Comparison of ENCODE assay signal across 5 worm cellular contexts in the genomic region with DNA sequence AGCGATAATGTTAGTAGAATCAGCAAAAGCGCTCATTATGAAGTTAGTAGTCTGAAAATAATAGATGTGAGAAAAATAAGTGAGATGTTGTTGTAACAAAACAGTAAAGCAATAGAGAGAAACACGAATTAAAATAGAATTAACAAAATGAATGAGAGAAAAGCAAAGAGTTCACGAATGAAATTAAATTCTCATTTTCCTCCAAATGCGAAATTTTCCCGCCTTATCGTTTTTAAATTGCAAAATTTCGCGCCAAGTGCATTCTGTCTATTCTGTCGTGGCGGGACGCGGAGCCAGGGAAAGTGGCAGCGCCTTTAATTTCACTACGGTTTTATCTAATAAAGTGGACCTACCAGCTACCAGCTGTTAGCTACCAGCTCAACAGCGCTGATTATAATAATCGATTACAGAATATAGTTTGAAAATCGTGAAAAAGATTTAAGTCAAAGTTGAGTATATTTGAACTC.
A peak's percentile ranks its signal among the peaks of the same experiment; 100 is the strongest.
TF ChIP-seq lines count a peak whose summit lies in the region.

nasp-2 (minus strand) TSS at position 51 of the 467 bp plus-strand sequence.

TF ChIP-seq in whole organism, L1 larva, 84 proteins besides CTCF, POLR2A, EP300 and RAD21:
- no peak for TF ChIP-seq hpl-2 (GFP tag; optimal IDR thresholded peaks at IDR 0.05; lab: Kevin White, UChicago)
- peak; percentile 81 to 88 for TF ChIP-seq efl-1 (optimal IDR thresholded peaks at IDR 0.05; lab: Kevin White, UChicago)
- TF ChIP-seq efl-1 (GFP tag; optimal IDR thresholded peaks at IDR 0.05 in 1 of 2; lab: Kevin White, UChicago), result peak; percentile 79 to 97
- TF ChIP-seq isw-1 (GFP tag; IDR thresholded peaks at IDR 0.05; lab: Robert Waterston, UW), result no peak
- no peak for TF ChIP-seq lin-14 (GFP tag; optimal IDR thresholded peaks at IDR 0.05; lab: Kevin White, UChicago)
- TF ChIP-seq rnt-1 (tag; optimal IDR thresholded peaks at IDR 0.05; lab: Kevin White, UChicago), result peak; percentile 45
- TF ChIP-seq nhr-12 (tag; optimal IDR thresholded peaks at IDR 0.05; lab: Kevin White, UChicago), result no peak
- peak; percentile 2 for TF ChIP-seq snu-23 (GFP tag; optimal IDR thresholded peaks at IDR 0.05; lab: Kevin White, UChicago)
- peak; percentile 71 to 90 for TF ChIP-seq lin-35 (GFP tag; optimal IDR thresholded peaks at IDR 0.05; lab: Kevin White, UChicago)
- TF ChIP-seq C16A3.4 (tag; optimal IDR thresholded peaks at IDR 0.05; lab: Kevin White, UChicago), result peak; percentile 47
- peak; percentile 72 to 90 (median 85) for TF ChIP-seq dpl-1 (GFP tag; optimal IDR thresholded peaks at IDR 0.05; lab: Kevin White, UChicago)
- no peak for TF ChIP-seq zip-4 (GFP tag; optimal IDR thresholded peaks at IDR 0.05; lab: Kevin White, UChicago)
- TF ChIP-seq lsy-2 (tag; optimal IDR thresholded peaks at IDR 0.05; lab: Kevin White, UChicago), result peak in 1 of 2 experiments; percentile 38
- no peak for TF ChIP-seq lin-15B (tag; optimal IDR thresholded peaks at IDR 0.05; lab: Kevin White, UChicago)
- no peak for TF ChIP-seq jun-1 (tag; optimal IDR thresholded peaks at IDR 0.05; lab: Kevin White, UChicago)
- no peak for TF ChIP-seq unc-130 (tag; optimal IDR thresholded peaks at IDR 0.05; lab: Kevin White, UChicago)
- TF ChIP-seq blmp-1 (tag; optimal IDR thresholded peaks at IDR 0.05; lab: Kevin White, UChicago), result peak; percentile 5

TF ChIP-seq in whole organism, L2 larva, 48 proteins besides CTCF, POLR2A, EP300 and RAD21:
- TF ChIP-seq gmeb-1 (tag; optimal IDR thresholded peaks at IDR 0.05; lab: Kevin White, UChicago) (peak; percentile 57), egl-27 (tag; optimal IDR thresholded peaks at IDR 0.05; lab: Kevin White, UChicago) (no peak)

TF ChIP-seq in whole organism, L3 larva, 47 proteins besides CTCF, POLR2A, EP300 and RAD21:
- TF ChIP-seq elt-2 (tag; optimal IDR thresholded peaks at IDR 0.05; lab: Kevin White, UChicago) (peak; percentile 20), lin-15B (tag; optimal IDR thresholded peaks at IDR 0.05; lab: Kevin White, UChicago) (peak; percentile 44), unc-62 (GFP tag; optimal IDR thresholded peaks at IDR 0.05; lab: Kevin White, UChicago) (no peak), nhr-12 (tag; optimal IDR thresholded peaks at IDR 0.05; lab: Kevin White, UChicago) (no peak), pha-4 (tag; optimal IDR thresholded peaks at IDR 0.05; lab: Kevin White, UChicago) (peak; percentile 37), nhr-43 (tag; optimal IDR thresholded peaks at IDR 0.05; lab: Kevin White, UChicago; ENCODE audit: poor library complexity, severe bottlenecking) (peak; percentile 3)

TF ChIP-seq in whole organism, L4 larva, 104 proteins besides CTCF, POLR2A, EP300 and RAD21 (continues in another document):
- TF ChIP-seq skn-1 (tag; optimal IDR thresholded peaks at IDR 0.05; lab: Kevin White, UChicago), result no peak
- no peak for TF ChIP-seq ceh-28 (tag; optimal IDR thresholded peaks at IDR 0.05; lab: Kevin White, UChicago)
- TF ChIP-seq unc-130 (GFP tag; optimal IDR thresholded peaks at IDR 0.05; lab: Kevin White, UChicago), result peak; percentile 87
- no peak for TF ChIP-seq lin-39 (tag; optimal IDR thresholded peaks at IDR 0.05; lab: Kevin White, UChicago)
- TF ChIP-seq lin-13 (GFP tag; optimal IDR thresholded peaks at IDR 0.05; lab: Kevin White, UChicago), result no peak
- TF ChIP-seq sdz-12 (GFP tag; optimal IDR thresholded peaks at IDR 0.05; lab: Kevin White, UChicago), result no peak
- no peak for TF ChIP-seq egl-43 (GFP tag; IDR thresholded peaks at IDR 0.05; lab: Robert Waterston, UW)
- no peak for TF ChIP-seq attf-4 (tag; optimal IDR thresholded peaks at IDR 0.05; lab: Kevin White, UChicago)
- no peak for TF ChIP-seq nhr-102 (tag; optimal IDR thresholded peaks at IDR 0.05; lab: Kevin White, UChicago)
- TF ChIP-seq vab-7 (GFP tag; IDR thresholded peaks at IDR 0.05; lab: Robert Waterston, UW), result no peak
- TF ChIP-seq php-3 (GFP tag; IDR thresholded peaks at IDR 0.05; lab: Robert Waterston, UW), result no peak
- peak; percentile 81 for TF ChIP-seq T20F7.1 (GFP tag; optimal IDR thresholded peaks at IDR 0.05; lab: Kevin White, UChicago)
- TF ChIP-seq nhr-77 (tag; optimal IDR thresholded peaks at IDR 0.05; lab: Kevin White, UChicago), result no peak
- TF ChIP-seq daf-19 (GFP tag; conservative IDR thresholded peaks at IDR 0.05; lab: Robert Waterston, UW), result no peak
- no peak for TF ChIP-seq hif-1 (tag; optimal IDR thresholded peaks at IDR 0.05; lab: Kevin White, UChicago)
- no peak for TF ChIP-seq hlh-11 (tag; optimal IDR thresholded peaks at IDR 0.05; lab: Kevin White, UChicago)
- no peak for TF ChIP-seq F37D6.2 (tag; optimal IDR thresholded peaks at IDR 0.05; lab: Kevin White, UChicago)
- TF ChIP-seq zag-1 (tag; optimal IDR thresholded peaks at IDR 0.05; lab: Kevin White, UChicago), result no peak
- peak; percentile 63 for TF ChIP-seq mes-2 (tag; optimal IDR thresholded peaks at IDR 0.05; lab: Kevin White, UChicago; ENCODE audit: poor library complexity, severe bottlenecking)
- TF ChIP-seq zip-2 (tag; optimal IDR thresholded peaks at IDR 0.05; lab: Kevin White, UChicago), result no peak
- TF ChIP-seq mdl-1 (tag; optimal IDR thresholded peaks at IDR 0.05; lab: Kevin White, UChicago), result no peak
- TF ChIP-seq ceh-82 (tag; optimal IDR thresholded peaks at IDR 0.05; lab: Kevin White, UChicago), result no peak
- peak; percentile 91 for TF ChIP-seq F49E8.2 (tag; optimal IDR thresholded peaks at IDR 0.05; lab: Kevin White, UChicago; ENCODE audit: borderline replicate concordance)
- no peak for TF ChIP-seq mxl-2 (GFP tag; conservative IDR thresholded peaks at IDR 0.05; lab: Robert Waterston, UW)
- no peak for TF ChIP-seq daf-12 (tag; optimal IDR thresholded peaks at IDR 0.05; lab: Kevin White, UChicago)
- TF ChIP-seq saeg-2 (GFP tag; IDR thresholded peaks at IDR 0.05; lab: Robert Waterston, UW), result no peak
- TF ChIP-seq lin-38 (GFP tag; IDR thresholded peaks at IDR 0.05; lab: Robert Waterston, UW), result peak; percentile 79
- TF ChIP-seq spr-1 (tag; optimal IDR thresholded peaks at IDR 0.05; lab: Kevin White, UChicago), result no peak
- TF ChIP-seq lin-1 (GFP tag; IDR thresholded peaks at IDR 0.05; lab: Robert Waterston, UW), result no peak
- no peak for TF ChIP-seq Y75B8A.6 (GFP tag; IDR thresholded peaks at IDR 0.05; lab: Robert Waterston, UW)
- TF ChIP-seq nhr-10 (tag; optimal IDR thresholded peaks at IDR 0.05; lab: Kevin White, UChicago), result no peak
- no peak for TF ChIP-seq ces-1 (GFP tag; optimal IDR thresholded peaks at IDR 0.05; lab: Kevin White, UChicago)
- TF ChIP-seq gei-8 (GFP tag; optimal IDR thresholded peaks at IDR 0.05; lab: Kevin White, UChicago), result no peak

TF ChIP-seq in whole organism, young adult, 124 proteins besides CTCF, POLR2A, EP300 and RAD21 (continues in another document):
- TF ChIP-seq ceh-79 (tag; optimal IDR thresholded peaks at IDR 0.05; lab: Kevin White, UChicago), result no peak
- TF ChIP-seq Y53F4B.3 (GFP tag; IDR thresholded peaks at IDR 0.05; lab: Robert Waterston, UW), result peak; percentile 89
- no peak for TF ChIP-seq repo-1 (tag; optimal IDR thresholded peaks at IDR 0.05; lab: Kevin White, UChicago)
- peak; percentile 92 for TF ChIP-seq ekl-4 (GFP tag; IDR thresholded peaks at IDR 0.05; lab: Robert Waterston, UW)
- TF ChIP-seq F57C9.4 (tag; optimal IDR thresholded peaks at IDR 0.05; lab: Kevin White, UChicago), result no peak
- peak; percentile 82 for TF ChIP-seq pbrm-1 (GFP tag; IDR thresholded peaks at IDR 0.05; lab: Robert Waterston, UW)
- no peak for TF ChIP-seq hlh-26 (GFP tag; conservative IDR thresholded peaks at IDR 0.05; lab: Robert Waterston, UW)
- no peak for TF ChIP-seq somi-1 (GFP tag; optimal IDR thresholded peaks at IDR 0.05; lab: Kevin White, UChicago)
- peak; percentile 84 for TF ChIP-seq lir-1 (GFP tag; conservative IDR thresholded peaks at IDR 0.05; lab: Robert Waterston, UW)
- no peak for TF ChIP-seq ztf-3 (GFP tag; optimal IDR thresholded peaks at IDR 0.05; lab: Kevin White, UChicago)
- peak; percentile 96 for TF ChIP-seq attf-3 (GFP tag; conservative IDR thresholded peaks at IDR 0.05; lab: Robert Waterston, UW)
- no peak for TF ChIP-seq mel-28 (tag; optimal IDR thresholded peaks at IDR 0.05; lab: Kevin White, UChicago; ENCODE audit: borderline replicate concordance)
- TF ChIP-seq tbp1 (GFP tag; optimal IDR thresholded peaks at IDR 0.05; lab: Kevin White, UChicago), result peak; percentile 73
- no peak for TF ChIP-seq lag-1 (GFP tag; IDR thresholded peaks at IDR 0.05; lab: Robert Waterston, UW)
- TF ChIP-seq Y79H2A.3 (GFP tag; conservative IDR thresholded peaks at IDR 0.05; lab: Robert Waterston, UW), result peak; percentile 80
- TF ChIP-seq F49E8.2 (tag; optimal IDR thresholded peaks at IDR 0.05; lab: Kevin White, UChicago; ENCODE audit: insufficient read depth), result peak; percentile 96
- TF ChIP-seq tbx-9 (tag; optimal IDR thresholded peaks at IDR 0.05; lab: Kevin White, UChicago; ENCODE audit: borderline replicate concordance), result no peak
- TF ChIP-seq ceh-40 (GFP tag; IDR thresholded peaks at IDR 0.05; lab: Robert Waterston, UW), result no peak
- TF ChIP-seq attf-5 (GFP tag; optimal IDR thresholded peaks at IDR 0.05; lab: Kevin White, UChicago), result peak; percentile 20
- peak; percentile 97 for TF ChIP-seq lsl-1 (GFP tag; optimal IDR thresholded peaks at IDR 0.05; lab: Kevin White, UChicago)
- TF ChIP-seq B0336.3 (GFP tag; IDR thresholded peaks at IDR 0.05; lab: Robert Waterston, UW), result peak; percentile 92
- no peak for TF ChIP-seq sea-2 (GFP tag; IDR thresholded peaks at IDR 0.05; lab: Robert Waterston, UW)
- no peak for TF ChIP-seq B0261.1 (tag; optimal IDR thresholded peaks at IDR 0.05; lab: Kevin White, UChicago)
- peak; percentile 68 for TF ChIP-seq snpc-1.1 (tag; optimal IDR thresholded peaks at IDR 0.05; lab: Kevin White, UChicago; ENCODE audit: insufficient read depth)
- no peak for TF ChIP-seq akir-1 (GFP tag; optimal IDR thresholded peaks at IDR 0.05; lab: Kevin White, UChicago)
- no peak for TF ChIP-seq zfh-2 (GFP tag; conservative IDR thresholded peaks at IDR 0.05; lab: Robert Waterston, UW)
- peak; percentile 96 for TF ChIP-seq lin-54 (GFP tag; optimal IDR thresholded peaks at IDR 0.05; lab: Kevin White, UChicago)
- TF ChIP-seq dpl-1 (GFP tag; optimal IDR thresholded peaks at IDR 0.05; lab: Kevin White, UChicago), result peak; percentile 99
- TF ChIP-seq Y67H2A.10 (GFP tag; conservative IDR thresholded peaks at IDR 0.05; lab: Robert Waterston, UW), result peak; percentile 84
- TF ChIP-seq let-526 (GFP tag; IDR thresholded peaks at IDR 0.05; lab: Robert Waterston, UW), result peak; percentile 76; the same call in 1 of the 2 replicates
- TF ChIP-seq Y53G8AR.9 (GFP tag; conservative IDR thresholded peaks at IDR 0.05; lab: Robert Waterston, UW), result peak; percentile 92
- TF ChIP-seq rpc-1 (optimal IDR thresholded peaks at IDR 0.05; lab: Kevin White, UChicago), result no peak
- peak; percentile 14 for TF ChIP-seq rpc-1 (tag; optimal IDR thresholded peaks at IDR 0.05; lab: Kevin White, UChicago)
- TF ChIP-seq egl-18 (GFP tag; IDR thresholded peaks at IDR 0.05; lab: Robert Waterston, UW), result no peak
- peak; percentile 99 for TF ChIP-seq madf-8 (GFP tag; conservative IDR thresholded peaks at IDR 0.05; lab: Robert Waterston, UW)
- no peak for TF ChIP-seq F57A8.1 (GFP tag; optimal IDR thresholded peaks at IDR 0.05; lab: Kevin White, UChicago)
